1 fruit fly cellular context compared by ENCODE assay signal in genomic region chr2L:22018861-22019270, dm6.
TF ChIP-seq lines count a peak whose summit lies in the region.

Gene tio (plus strand): TSS chr2L:22019208.

TF ChIP-seq in whole organism, embryonic, 481 proteins besides CTCF, POLR2A, EP300 and RAD21 (continued from another document and continues in another):
- TF ChIP-seq CG13894 (tag; optimal IDR thresholded peaks at IDR 0.05; lab: Kevin White, UChicago) (no peak), Bgb (GFP tag; IDR thresholded peaks at IDR 0.05; lab: Robert Waterston, UW; ENCODE audit: partially characterized antibody) (no peak), CG15696 (tag; optimal IDR thresholded peaks at IDR 0.05; lab: Kevin White, UChicago) (no peak), CG9437 (GFP tag; optimal IDR thresholded peaks at IDR 0.05; lab: Kevin White, UChicago) (no peak), CG17802 (tag; optimal IDR thresholded peaks at IDR 0.05; lab: Kevin White, UChicago) (no peak), pnt (GFP tag; optimal IDR thresholded peaks at IDR 0.05; lab: Kevin White, UChicago) (no peak), CG3838 (GFP tag; optimal IDR thresholded peaks at IDR 0.05; lab: Kevin White, UChicago) (no peak), Fer1 (GFP tag; optimal IDR thresholded peaks at IDR 0.05; lab: Kevin White, UChicago) (no peak), CG12769 (tag; optimal IDR thresholded peaks at IDR 0.05; lab: Kevin White, UChicago) (no peak), bigmax (GFP tag; optimal IDR thresholded peaks at IDR 0.05; lab: Kevin White, UChicago) (no peak), chn (GFP tag; optimal IDR thresholded peaks at IDR 0.05; lab: Kevin White, UChicago) (peak; percentile 19), ERR (GFP tag; optimal IDR thresholded peaks at IDR 0.05; lab: Kevin White, UChicago) (no peak), Nf-YB (GFP tag; optimal IDR thresholded peaks at IDR 0.05; lab: Kevin White, UChicago) (peak; percentile 80), mam (GFP tag; optimal IDR thresholded peaks at IDR 0.05; lab: Kevin White, UChicago) (no peak), CG4424 (GFP tag; optimal IDR thresholded peaks at IDR 0.05; lab: Kevin White, UChicago) (no peak), sna (GFP tag; IDR thresholded peaks at IDR 0.05; lab: Robert Waterston, UW; ENCODE audit: partially characterized antibody) (peak; percentile 59; the same call in 1 of the 2 replicates), CG8924 (tag; optimal IDR thresholded peaks at IDR 0.05; lab: Kevin White, UChicago) (no peak), CG10321 (GFP tag; IDR thresholded peaks at IDR 0.05; lab: Robert Waterston, UW) (0 out of 2 replicates have a peak, but pooled peaks have one; percentile 18), CG6272 (GFP tag; IDR thresholded peaks at IDR 0.05; lab: Robert Waterston, UW) (no peak), CG14014 (GFP tag; IDR thresholded peaks at IDR 0.05; lab: Robert Waterston, UW) (no peak), scrt (GFP tag; optimal IDR thresholded peaks at IDR 0.05; lab: Kevin White, UChicago) (no peak), Drgx (GFP tag; IDR thresholded peaks at IDR 0.05; lab: Robert Waterston, UW) (0 out of 2 replicates have a peak, but pooled peaks have one; percentile 36), NFAT (GFP tag; IDR thresholded peaks at IDR 0.05; lab: Robert Waterston, UW) (no peak), CG5245 (GFP tag; optimal IDR thresholded peaks at IDR 0.05; lab: Kevin White, UChicago) (no peak), cato (GFP tag; optimal IDR thresholded peaks at IDR 0.05; lab: Kevin White, UChicago; ENCODE audit: borderline replicate concordance) (no peak), CG31441 (GFP tag; IDR thresholded peaks at IDR 0.05; lab: Robert Waterston, UW) (no peak), CG10959 (GFP tag; IDR thresholded peaks at IDR 0.05; lab: Robert Waterston, UW) (no peak), ewg (GFP tag; optimal IDR thresholded peaks at IDR 0.05; lab: Kevin White, UChicago) (peak; percentile 84), CG11093 (GFP tag; IDR thresholded peaks at IDR 0.05; lab: Robert Waterston, UW) (no peak), CG18011 (GFP tag; optimal IDR thresholded peaks at IDR 0.05; lab: Kevin White, UChicago) (no peak), CG11723 (GFP tag; optimal IDR thresholded peaks at IDR 0.05; lab: Kevin White, UChicago) (no peak), Xbp1 (GFP tag; optimal IDR thresholded peaks at IDR 0.05; lab: Kevin White, UChicago) (no peak), Gsc (GFP tag; IDR thresholded peaks at IDR 0.05; lab: Robert Waterston, UW) (no peak), ap (GFP tag; IDR thresholded peaks at IDR 0.05; lab: Robert Waterston, UW) (no peak), CG10431 (GFP tag; optimal IDR thresholded peaks at IDR 0.05; lab: Kevin White, UChicago) (no peak), ftz-f1 (GFP tag; optimal IDR thresholded peaks at IDR 0.05; lab: Kevin White, UChicago) (no peak), CG4854 (GFP tag; optimal IDR thresholded peaks at IDR 0.05; lab: Kevin White, UChicago) (no peak), ken (GFP tag; IDR thresholded peaks at IDR 0.05; lab: Robert Waterston, UW) (no peak), hb (GFP tag; IDR thresholded peaks at IDR 0.05; lab: Robert Waterston, UW; ENCODE audit: partially characterized antibody) (no peak), sim (GFP tag; IDR thresholded peaks at IDR 0.05; lab: Robert Waterston, UW) (0 out of 2 replicates have a peak, but pooled peaks have one; percentile 20), CG13624 (GFP tag; optimal IDR thresholded peaks at IDR 0.05; lab: Kevin White, UChicago) (no peak), CG3847 (GFP tag; IDR thresholded peaks at IDR 0.05; lab: Robert Waterston, UW) (no peak), pum (GFP tag; optimal IDR thresholded peaks at IDR 0.05; lab: Kevin White, UChicago) (no peak), CG6765 (GFP tag; optimal IDR thresholded peaks at IDR 0.05; lab: Kevin White, UChicago) (no peak), Dfd (GFP tag; optimal IDR thresholded peaks at IDR 0.05; lab: Kevin White, UChicago) (no peak), CG11247 (GFP tag; IDR thresholded peaks at IDR 0.05; lab: Robert Waterston, UW) (no peak), sisA (GFP tag; IDR thresholded peaks at IDR 0.05; lab: Robert Waterston, UW) (no peak), mirr (GFP tag; optimal IDR thresholded peaks at IDR 0.05; lab: Kevin White, UChicago) (no peak), CG18476 (GFP tag; optimal IDR thresholded peaks at IDR 0.05; lab: Kevin White, UChicago) (no peak), crp (GFP tag; optimal IDR thresholded peaks at IDR 0.05; lab: Kevin White, UChicago) (no peak), Mes4 (GFP tag; optimal IDR thresholded peaks at IDR 0.05; lab: Kevin White, UChicago) (no peak), CG17359 (tag; optimal IDR thresholded peaks at IDR 0.05; lab: Kevin White, UChicago) (no peak), p53 (GFP tag; optimal IDR thresholded peaks at IDR 0.05; lab: Kevin White, UChicago) (no peak), CG15011 (GFP tag; optimal IDR thresholded peaks at IDR 0.05; lab: Kevin White, UChicago) (no peak), crc (GFP tag; optimal IDR thresholded peaks at IDR 0.05; lab: Kevin White, UChicago) (no peak), HHEX (GFP tag; optimal IDR thresholded peaks at IDR 0.05; lab: Kevin White, UChicago) (no peak), CG1832 (GFP tag; optimal IDR thresholded peaks at IDR 0.05; lab: Kevin White, UChicago) (peak; percentile 43), sens-2 (GFP tag; IDR thresholded peaks at IDR 0.05; lab: Robert Waterston, UW) (no peak; the same call in 1 of the 2 replicates), CG3995 (GFP tag; optimal IDR thresholded peaks at IDR 0.05; lab: Kevin White, UChicago) (no peak), fd3F (GFP tag; optimal IDR thresholded peaks at IDR 0.05; lab: Kevin White, UChicago) (no peak), Dek (tag; optimal IDR thresholded peaks at IDR 0.05; lab: Kevin White, UChicago) (no peak), CG13424 (tag; optimal IDR thresholded peaks at IDR 0.05; lab: Kevin White, UChicago) (no peak), D19A (tag; optimal IDR thresholded peaks at IDR 0.05; lab: Kevin White, UChicago) (no peak), danr (GFP tag; IDR thresholded peaks at IDR 0.05; lab: Robert Waterston, UW) (no peak), Nf-YC (tag; optimal IDR thresholded peaks at IDR 0.05; lab: Kevin White, UChicago) (peak; percentile 81), Dll (GFP tag; IDR thresholded peaks at IDR 0.05; lab: Robert Waterston, UW; ENCODE audit: partially characterized antibody) (peak; percentile 71; the same call in 3 of the 4 replicates), mld (GFP tag; IDR thresholded peaks at IDR 0.05; lab: Robert Waterston, UW; ENCODE audit: partially characterized antibody) (no peak), CG12659 (GFP tag; optimal IDR thresholded peaks at IDR 0.05; lab: Kevin White, UChicago) (no peak), eyg (GFP tag; optimal IDR thresholded peaks at IDR 0.05; lab: Kevin White, UChicago) (no peak), vvl (GFP tag; IDR thresholded peaks at IDR 0.05; lab: Robert Waterston, UW) (peak; percentile 46), Mad (GFP tag; optimal IDR thresholded peaks at IDR 0.05; lab: Kevin White, UChicago) (no peak), CG8359 (GFP tag; optimal IDR thresholded peaks at IDR 0.05; lab: Kevin White, UChicago; ENCODE audit: borderline replicate concordance) (no peak), cwo (GFP tag; optimal IDR thresholded peaks at IDR 0.05; lab: Kevin White, UChicago) (no peak), CG10654 (GFP tag; optimal IDR thresholded peaks at IDR 0.05; lab: Kevin White, UChicago) (no peak), croc (GFP tag; conservative IDR thresholded peaks at IDR 0.05; lab: Robert Waterston, UW) (no peak), tap (tag; optimal IDR thresholded peaks at IDR 0.05; lab: Kevin White, UChicago) (no peak), nau (GFP tag; optimal IDR thresholded peaks at IDR 0.05; lab: Kevin White, UChicago) (peak; percentile 22), so (GFP tag; IDR thresholded peaks at IDR 0.05; lab: Robert Waterston, UW) (0 out of 3 replicates have a peak, but pooled peaks have one; percentile 24), da (GFP tag; optimal IDR thresholded peaks at IDR 0.05; lab: Kevin White, UChicago) (peak; percentile 6), CG8944 (GFP tag; optimal IDR thresholded peaks at IDR 0.05; lab: Kevin White, UChicago) (no peak), CG17186 (GFP tag; optimal IDR thresholded peaks at IDR 0.05; lab: Kevin White, UChicago) (no peak), dmrt11E (tag; optimal IDR thresholded peaks at IDR 0.05; lab: Kevin White, UChicago) (no peak), CG10366 (GFP tag; IDR thresholded peaks at IDR 0.05; lab: Robert Waterston, UW) (no peak), CG4617 (GFP tag; optimal IDR thresholded peaks at IDR 0.05; lab: Kevin White, UChicago; ENCODE audit: borderline replicate concordance) (no peak), Lim3 (GFP tag; IDR thresholded peaks at IDR 0.05; lab: Robert Waterston, UW) (no peak), schlank (tag; optimal IDR thresholded peaks at IDR 0.05; lab: Kevin White, UChicago) (no peak), Hr39 (optimal IDR thresholded peaks at IDR 0.05; lab: Kevin White, UChicago) (no peak), Hand (GFP tag; optimal IDR thresholded peaks at IDR 0.05; lab: Kevin White, UChicago) (no peak), CG8388 (GFP tag; optimal IDR thresholded peaks at IDR 0.05; lab: Kevin White, UChicago) (no peak), Mrtf (GFP tag; IDR thresholded peaks at IDR 0.05; lab: Robert Waterston, UW) (no peak), Oli (tag; optimal IDR thresholded peaks at IDR 0.05; lab: Kevin White, UChicago) (no peak), dmrt99B (tag; optimal IDR thresholded peaks at IDR 0.05; lab: Kevin White, UChicago) (no peak), NK7.1 (GFP tag; optimal IDR thresholded peaks at IDR 0.05; lab: Kevin White, UChicago) (no peak), CG15601 (tag; optimal IDR thresholded peaks at IDR 0.05; lab: Kevin White, UChicago) (peak; percentile 58), Sox100B (GFP tag; optimal IDR thresholded peaks at IDR 0.05; lab: Kevin White, UChicago) (no peak), Jarid2 (GFP tag; optimal IDR thresholded peaks at IDR 0.05; lab: Kevin White, UChicago) (no peak), Sry-β (GFP tag; optimal IDR thresholded peaks at IDR 0.05; lab: Kevin White, UChicago) (no peak), CG10274 (GFP tag; optimal IDR thresholded peaks at IDR 0.05; lab: Kevin White, UChicago) (no peak), D19B (GFP tag; optimal IDR thresholded peaks at IDR 0.05; lab: Kevin White, UChicago) (no peak), cas (GFP tag; IDR thresholded peaks at IDR 0.05; lab: Robert Waterston, UW) (no peak), sens (GFP tag; lab: Kevin White, UChicago) (peak; percentile 44), CG12071 (GFP tag; optimal IDR thresholded peaks at IDR 0.05; lab: Kevin White, UChicago) (no peak), kah (GFP tag; optimal IDR thresholded peaks at IDR 0.05; lab: Kevin White, UChicago) (peak; percentile 91), caup (GFP tag; optimal IDR thresholded peaks at IDR 0.05; lab: Kevin White, UChicago; ENCODE audit: severe bottlenecking) (no peak), Bdp1 (GFP tag; optimal IDR thresholded peaks at IDR 0.05; lab: Kevin White, UChicago) (no peak), lola (GFP tag; optimal IDR thresholded peaks at IDR 0.05; lab: Kevin White, UChicago) (no peak), zen2 (GFP tag; IDR thresholded peaks at IDR 0.05; lab: Robert Waterston, UW; ENCODE audit: partially characterized antibody) (peak; percentile 76), unpg (GFP tag; optimal IDR thresholded peaks at IDR 0.05; lab: Kevin White, UChicago) (no peak), crol (GFP tag; IDR thresholded peaks at IDR 0.05; lab: Robert Waterston, UW) (peak; percentile 79), Blimp-1 (GFP tag; optimal IDR thresholded peaks at IDR 0.05; lab: Kevin White, UChicago) (no peak), org-1 (GFP tag; optimal IDR thresholded peaks at IDR 0.05; lab: Kevin White, UChicago) (no peak), CG11695 (GFP tag; IDR thresholded peaks at IDR 0.05; lab: Robert Waterston, UW) (peak; percentile 24; the same call in 1 of the 3 replicates), CG16813 (GFP tag; IDR thresholded peaks at IDR 0.05; lab: Robert Waterston, UW; ENCODE audit: partially characterized antibody) (peak; percentile 18; the same call in 1 of the 3 replicates), CG9932 (GFP tag; IDR thresholded peaks at IDR 0.05; lab: Robert Waterston, UW) (peak; percentile 30; the same call in 1 of the 2 replicates), lov (optimal IDR thresholded peaks at IDR 0.05; lab: Kevin White, UChicago) (no peak), lov (GFP tag; IDR thresholded peaks at IDR 0.05; lab: Robert Waterston, UW) (no peak), CG3163 (GFP tag; optimal IDR thresholded peaks at IDR 0.05; lab: Kevin White, UChicago) (peak; percentile 77), CG15073 (GFP tag; optimal IDR thresholded peaks at IDR 0.05; lab: Kevin White, UChicago) (no peak), tgo (GFP tag; IDR thresholded peaks at IDR 0.05; lab: Robert Waterston, UW) (no peak), CG3065 (GFP tag; optimal IDR thresholded peaks at IDR 0.05; lab: Kevin White, UChicago) (no peak), CG10543 (GFP tag; optimal IDR thresholded peaks at IDR 0.05; lab: Kevin White, UChicago) (no peak), CG4328 (GFP tag; optimal IDR thresholded peaks at IDR 0.05; lab: Kevin White, UChicago) (no peak), Ssrp (tag; optimal IDR thresholded peaks at IDR 0.05; lab: Kevin White, UChicago) (no peak), CG17361 (GFP tag; IDR thresholded peaks at IDR 0.05; lab: Robert Waterston, UW) (no peak), sc (optimal IDR thresholded peaks at IDR 0.05; lab: Kevin White, UChicago) (no peak), sc (GFP tag; optimal IDR thresholded peaks at IDR 0.05; lab: Kevin White, UChicago) (no peak), CG30403 (GFP tag; optimal IDR thresholded peaks at IDR 0.05; lab: Kevin White, UChicago) (no peak), Scr (GFP tag; IDR thresholded peaks at IDR 0.05; lab: Robert Waterston, UW; ENCODE audit: partially characterized antibody) (peak; percentile 37; the same call in 1 of the 2 replicates), Nf-YA (GFP tag; IDR thresholded peaks at IDR 0.05; lab: Robert Waterston, UW) (no peak), CG32767 (GFP tag; IDR thresholded peaks at IDR 0.05; lab: Robert Waterston, UW) (0 out of 2 replicates have a peak, but pooled peaks have one; percentile 18), grau (tag; optimal IDR thresholded peaks at IDR 0.05; lab: Kevin White, UChicago) (no peak), CG5180 (GFP tag; optimal IDR thresholded peaks at IDR 0.05; lab: Kevin White, UChicago) (no peak), disco-r (GFP tag; optimal IDR thresholded peaks at IDR 0.05; lab: Kevin White, UChicago) (no peak), CG11696 (GFP tag; IDR thresholded peaks at IDR 0.05; lab: Robert Waterston, UW) (no peak), Tbp (GFP tag; optimal IDR thresholded peaks at IDR 0.05; lab: Kevin White, UChicago) (no peak), zfh1 (GFP tag; IDR thresholded peaks at IDR 0.05; lab: Robert Waterston, UW) (no peak)
